Fruit fly (Drosophila melanogaster) whole organism, embryonic: ENCODE measurements around the gene Ada1-2.

Experiments
- Antp ChIP-seq: fragments of 200-800 bp; sonication (Bioruptor generic); optimal IDR thresholded peaks from 3 replicates; lab custom pipeline; 2016; ENCODE audit warnings: missing biosample characterization, missing genetic modification characterization
- Atf6 ChIP-seq: fragments of 200-800 bp; sonication (Bioruptor generic); IDR thresholded peaks from 2 replicates; pipeline ENCODE4 v1.3.6; 2022; ENCODE audit warnings: missing biosample characterization, missing genetic modification characterization
- B-H2 ChIP-seq: fragments of 200-800 bp; sonication (Bioruptor generic); optimal IDR thresholded peaks from 2 replicates; lab custom pipeline; 2018; ENCODE audit warnings: missing biosample characterization, mild to moderate bottlenecking, missing genetic modification characterization
- CG10267 ChIP-seq: fragments of 200-800 bp; sonication (Bioruptor generic); optimal IDR thresholded peaks from 2 replicates; lab custom pipeline; 2018; ENCODE audit warnings: missing biosample characterization, mild to moderate bottlenecking, missing genetic modification characterization, moderate library complexity
- CG10462 ChIP-seq: fragments of 200-800 bp; sonication (Bioruptor generic); optimal IDR thresholded peaks from 2 replicates; lab custom pipeline; 2016; ENCODE audit warnings: missing biosample characterization, missing genetic modification characterization
- CG11695 ChIP-seq: fragments of 200-800 bp; sonication (Bioruptor generic); IDR thresholded peaks from 3 replicates; pipeline ENCODE4 v1.3.6; 2022; ENCODE audit warnings: missing biosample characterization, missing genetic modification characterization
- CG12659 ChIP-seq: fragments of 200-800 bp; sonication (Bioruptor generic); optimal IDR thresholded peaks from 3 replicates; lab custom pipeline; 2017; ENCODE audit warnings: mild to moderate bottlenecking, missing biosample characterization, missing genetic modification reagents, missing genetic modification characterization
- CG13775 ChIP-seq: fragments of 200-800 bp; sonication (Bioruptor generic); optimal IDR thresholded peaks from 3 replicates; lab custom pipeline; 2017; ENCODE audit warnings: missing biosample characterization, mild to moderate bottlenecking, missing genetic modification characterization
- CG1792 ChIP-seq: fragments of 200-800 bp; sonication (Bioruptor generic); optimal IDR thresholded peaks from 2 replicates; lab custom pipeline; 2016; ENCODE audit warnings: missing biosample characterization, missing genetic modification characterization
- CG18599 ChIP-seq: fragments of 200-800 bp; sonication (Bioruptor generic); optimal IDR thresholded peaks from 3 replicates; lab custom pipeline; 2017; ENCODE audit warnings: missing biosample characterization, missing genetic modification characterization, mild to moderate bottlenecking, moderate library complexity, missing genetic modification reagents
- CG30020 ChIP-seq: fragments of 200-800 bp; optimal IDR thresholded peaks from 2 replicates; lab custom pipeline; 2019; ENCODE audit warnings: missing biosample characterization, mild to moderate bottlenecking, missing genetic modification characterization, moderate library complexity
- CG4360 ChIP-seq: fragments of 200-800 bp; sonication (Bioruptor generic); IDR thresholded peaks from 2 replicates; pipeline ENCODE4 v1.3.6; 2022; ENCODE audit warnings: missing biosample characterization, missing genetic modification characterization
- CG4707 ChIP-seq: fragments of 200-800 bp; sonication (Bioruptor generic); optimal IDR thresholded peaks from 2 replicates; lab custom pipeline; 2018; ENCODE audit warnings: missing biosample characterization, mild to moderate bottlenecking, missing genetic modification characterization, moderate library complexity
- CG4854 ChIP-seq: fragments of 200-800 bp; sonication (Bioruptor generic); optimal IDR thresholded peaks from 2 replicates; lab custom pipeline; 2016; ENCODE audit warnings: missing biosample characterization, missing genetic modification characterization, inconsistent platforms
- CG6791 ChIP-seq: fragments of 200-800 bp; sonication (Bioruptor generic); IDR thresholded peaks from 3 replicates; pipeline ENCODE4 v1.3.6; 2022; ENCODE audit warnings: missing biosample characterization, missing genetic modification characterization; ENCODE audit not compliant: partially characterized antibody
- CG7372 ChIP-seq: fragments of 200-800 bp; sonication (Bioruptor generic); IDR thresholded peaks from 2 replicates; pipeline ENCODE4 v1.3.6; 2022; ENCODE audit warnings: missing biosample characterization, missing genetic modification characterization
- CG7928 ChIP-seq: fragments of 200-800 bp; sonication (Bioruptor generic); optimal IDR thresholded peaks from 2 replicates; lab custom pipeline; 2017; ENCODE audit warnings: missing biosample characterization, mild to moderate bottlenecking, missing genetic modification characterization
- CG9876 ChIP-seq: fragments of 200-800 bp; sonication (Bioruptor generic); optimal IDR thresholded peaks from 2 replicates; lab custom pipeline; 2016; ENCODE audit warnings: missing biosample characterization, missing genetic modification characterization
- CkIIα-i1 ChIP-seq: fragments of 200-800 bp; sonication (Bioruptor generic); IDR thresholded peaks from 2 replicates; pipeline ENCODE4 v1.3.6; 2022; ENCODE audit warnings: missing biosample characterization, missing genetic modification characterization
- MESR4 ChIP-seq: fragments of 200-800 bp; sonication (Bioruptor generic); optimal IDR thresholded peaks from 2 replicates; lab custom pipeline; 2018; ENCODE audit warnings: missing biosample characterization, mild to moderate bottlenecking, missing genetic modification characterization, moderate library complexity
- NFAT ChIP-seq: fragments of 200-800 bp; sonication (Bioruptor generic); IDR thresholded peaks from 2 replicates; pipeline ENCODE4 v1.3.6; 2022; ENCODE audit warnings: missing biosample characterization, missing genetic modification characterization
- Nf-YC ChIP-seq: fragments of 200-800 bp; optimal IDR thresholded peaks from 3 replicates; lab custom pipeline; 2019; ENCODE audit warnings: missing biosample characterization, mild to moderate bottlenecking, missing genetic modification characterization, moderate library complexity
- Scr ChIP-seq: fragments of 200-800 bp; sonication (Bioruptor generic); IDR thresholded peaks from 2 replicates; pipeline ENCODE4 v1.3.6; 2022; ENCODE audit warnings: missing biosample characterization, missing genetic modification characterization; ENCODE audit not compliant: partially characterized antibody
- ap ChIP-seq: fragments of 200-800 bp; sonication (Bioruptor generic); IDR thresholded peaks from 2 replicates; pipeline ENCODE4 v1.3.6; 2022; ENCODE audit warnings: missing biosample characterization, missing genetic modification characterization
- ash1 ChIP-seq: fragments of 200-800 bp; sonication (Bioruptor generic); optimal IDR thresholded peaks from 2 replicates; lab custom pipeline; 2018; ENCODE audit warnings: missing biosample characterization, mild to moderate bottlenecking, missing genetic modification characterization
- bab2 ChIP-seq: fragments of 200-800 bp; sonication (Bioruptor generic); optimal IDR thresholded peaks from 2 replicates; lab custom pipeline; 2016; ENCODE audit warnings: missing biosample characterization, missing genetic modification characterization
- btn ChIP-seq: fragments of 200-800 bp; sonication (Bioruptor generic); optimal IDR thresholded peaks from 2 replicates; lab custom pipeline; 2016; ENCODE audit warnings: missing biosample characterization, missing genetic modification characterization
- cwo ChIP-seq: fragments of 200-800 bp; sonication (Bioruptor generic); optimal IDR thresholded peaks from 3 replicates; lab custom pipeline; 2017; ENCODE audit warnings: missing biosample characterization, missing genetic modification characterization, mild to moderate bottlenecking, moderate library complexity, missing genetic modification reagents
- dati ChIP-seq: fragments of 200-800 bp; sonication (Bioruptor generic); IDR thresholded peaks from 2 replicates; pipeline ENCODE4 v1.3.6; 2022; ENCODE audit warnings: missing biosample characterization, missing genetic modification characterization
- ewg ChIP-seq: fragments of 200-800 bp; sonication (Bioruptor generic); optimal IDR thresholded peaks from 3 replicates; lab custom pipeline; 2017; ENCODE audit warnings: mild to moderate bottlenecking, missing biosample characterization, missing genetic modification reagents, missing genetic modification characterization
- exex ChIP-seq: fragments of 200-800 bp; sonication (Bioruptor generic); optimal IDR thresholded peaks from 4 replicates; lab custom pipeline; 2018; ENCODE audit warnings: missing biosample characterization, mild to moderate bottlenecking, missing genetic modification characterization, moderate library complexity
- gro ChIP-seq: fragments of 200-800 bp; sonication (Bioruptor generic); optimal IDR thresholded peaks from 2 replicates; lab custom pipeline; 2016; ENCODE audit warnings: missing biosample characterization, missing genetic modification characterization
- gt ChIP-seq: fragments of 200-800 bp; sonication (Bioruptor generic); IDR thresholded peaks from 2 replicates; pipeline ENCODE4 v1.3.6; 2022; ENCODE audit warnings: missing biosample characterization, missing genetic modification characterization
- ind ChIP-seq: fragments of 200-800 bp; sonication (Bioruptor generic); optimal IDR thresholded peaks from 3 replicates; lab custom pipeline; 2016; ENCODE audit warnings: missing biosample characterization, missing genetic modification characterization
- jing ChIP-seq: fragments of 200-800 bp; sonication (Bioruptor generic); optimal IDR thresholded peaks from 2 replicates; lab custom pipeline; 2018; ENCODE audit warnings: missing biosample characterization, mild to moderate bottlenecking, missing genetic modification characterization
- lov ChIP-seq, 2 experiments: fragments of 200-800 bp in 1 of 2; fragments of >200 bp in 1 of 2; sonication (Bioruptor generic) in 1 of 2; IDR thresholded peaks in 1 of 2; optimal IDR thresholded peaks in 1 of 2; 2 replicates in 1 of 2; 3 replicates in 1 of 2; pipeline versions ENCODE4 v1.3.6 to Lab custom; 2017 to 2022; ENCODE audit warnings: missing biosample characterization in 1 of 2, missing genetic modification characterization in 1 of 2
- luna ChIP-seq: fragments of 200-800 bp; sonication (Bioruptor generic); optimal IDR thresholded peaks from 2 replicates; lab custom pipeline; 2016; ENCODE audit warnings: missing biosample characterization, missing genetic modification characterization
- oc ChIP-seq: fragments of 200-800 bp; sonication (Bioruptor generic); optimal IDR thresholded peaks from 2 replicates; lab custom pipeline; 2018; ENCODE audit warnings: missing biosample characterization, mild to moderate bottlenecking, missing genetic modification characterization, moderate library complexity
- odd ChIP-seq: fragments of 200-800 bp; sonication (Bioruptor generic); optimal IDR thresholded peaks from 2 replicates; lab custom pipeline; 2017; ENCODE audit warnings: missing biosample characterization, mild to moderate bottlenecking, missing genetic modification characterization
- phol ChIP-seq: fragments of 200-800 bp; sonication (Bioruptor generic); optimal IDR thresholded peaks from 3 replicates; lab custom pipeline; 2018; ENCODE audit warnings: missing biosample characterization, mild to moderate bottlenecking, missing genetic modification characterization, moderate library complexity
- run ChIP-seq: fragments of 200-800 bp; sonication (Bioruptor generic); optimal IDR thresholded peaks from 3 replicates; lab custom pipeline; 2018; ENCODE audit warnings: missing biosample characterization, mild to moderate bottlenecking, missing genetic modification characterization
- sd ChIP-seq: fragments of 200-800 bp; sonication (Bioruptor generic); optimal IDR thresholded peaks from 3 replicates; lab custom pipeline; 2018; ENCODE audit warnings: missing biosample characterization, mild to moderate bottlenecking, missing genetic modification characterization, moderate library complexity
- slbo ChIP-seq: fragments of 200-800 bp; sonication (Bioruptor generic); IDR thresholded peaks from 2 replicates; pipeline ENCODE4 v1.3.6; 2022; ENCODE audit warnings: missing biosample characterization, missing genetic modification characterization
- sob ChIP-seq: fragments of 200-800 bp; sonication (Bioruptor generic); IDR thresholded peaks from 2 replicates; pipeline ENCODE4 v1.3.6; 2022; ENCODE audit warnings: missing biosample characterization, missing genetic modification characterization
- ssp ChIP-seq: fragments of 200-800 bp; sonication (Bioruptor generic); IDR thresholded peaks from 2 replicates; pipeline ENCODE4 v1.3.6; 2022; ENCODE audit warnings: missing biosample characterization, missing genetic modification characterization
- tll ChIP-seq, 2 experiments: fragments of 200-800 bp in 1 of 2; fragments of >200 bp in 1 of 2; sonication (Bioruptor generic) in 1 of 2; optimal IDR thresholded peaks; 2 replicates each; lab custom pipeline; 2017 to 2019; ENCODE audit warnings: missing biosample characterization in 2 of 2, missing genetic modification characterization in 2 of 2, mild to moderate bottlenecking in 1 of 2, moderate library complexity in 1 of 2
- vnd ChIP-seq: fragments of 200-800 bp; sonication (Bioruptor generic); IDR thresholded peaks from 3 replicates; pipeline ENCODE4 v1.3.6; 2022; ENCODE audit warnings: missing biosample characterization, missing genetic modification characterization; ENCODE audit not compliant: partially characterized antibody
- z ChIP-seq: fragments of 200-800 bp; sonication (Bioruptor generic); IDR thresholded peaks from 3 replicates; pipeline ENCODE4 v1.3.6; 2022; ENCODE audit warnings: missing biosample characterization, missing genetic modification characterization

The Ada1-2 gene

DNA sequence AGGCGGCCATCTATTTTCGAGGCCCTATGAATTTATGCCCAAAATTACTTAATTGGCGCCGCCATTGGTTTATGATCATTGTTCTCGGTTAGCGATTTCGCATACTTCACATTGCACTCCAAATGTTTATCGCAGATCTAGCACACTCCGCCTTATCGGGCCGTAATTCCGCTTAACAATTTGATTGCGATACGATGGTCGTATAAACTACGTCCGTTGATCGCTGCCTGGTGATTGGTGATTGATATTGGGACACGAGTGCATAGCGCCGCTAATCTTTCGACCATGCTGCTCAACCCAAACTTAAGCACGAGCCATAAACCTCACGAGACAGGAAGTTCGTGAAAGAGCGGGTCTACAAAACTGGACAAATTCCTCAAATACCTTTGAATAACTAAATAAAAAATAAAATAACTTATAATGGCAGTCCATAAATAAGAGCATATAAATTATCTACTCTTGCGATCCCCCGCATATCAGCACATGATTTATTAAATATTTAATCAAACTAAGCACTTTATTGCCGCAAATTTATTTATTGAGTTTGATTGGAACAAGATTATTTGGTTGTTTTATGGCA is 37.9 kb downstream of the Ada1-2 start (continued):
- TF ChIP-seq CG11695 (GFP tag; lab: Robert Waterston, UW) (no peak), phol (no peak), exex (tag; lab: Kevin White, UChicago) (peak; percentile 96), tll (GFP tag; optimal IDR thresholded peaks at IDR 0.05; lab: Kevin White, UChicago) (no peak), CG10462 (GFP tag; lab: Kevin White, UChicago) (no peak), sd (tag; lab: Kevin White, UChicago) (peak; percentile 87), CG4707 (GFP tag; lab: Kevin White, UChicago) (no peak), bab2 (GFP tag; lab: Kevin White, UChicago) (no peak), CG1792 (GFP tag; lab: Kevin White, UChicago) (no peak), sob (no peak), ind (GFP tag; lab: Kevin White, UChicago) (no peak), ssp (GFP tag; lab: Robert Waterston, UW) (no peak), ap (GFP tag; lab: Robert Waterston, UW) (no peak), cwo (GFP tag; lab: Kevin White, UChicago) (peak; percentile 74), NFAT (GFP tag; lab: Robert Waterston, UW) (0 out of 2 replicates have a peak, but pooled peaks have one; percentile 7), jing (GFP tag; lab: Kevin White, UChicago) (no peak), gro (GFP tag; lab: Kevin White, UChicago) (peak; percentile 9), ewg (GFP tag; lab: Kevin White, UChicago) (no peak), CG18599 (GFP tag; lab: Kevin White, UChicago) (peak; percentile 4), CG12659 (GFP tag; lab: Kevin White, UChicago) (no peak), Scr (no peak), CG4854 (no peak), vnd (GFP tag; lab: Robert Waterston, UW) (peak; percentile 44; the same call in 1 of the 3 replicates), Atf6 (GFP tag; lab: Robert Waterston, UW) (no peak), CG13775 (GFP tag; lab: Kevin White, UChicago) (no peak), ash1 (GFP tag; lab: Kevin White, UChicago) (no peak), B-H2 (peak; percentile 10), Nf-YC (tag; lab: Kevin White, UChicago) (peak; percentile 53)

- TF ChIP-seq CG6791 (GFP tag; lab: Robert Waterston, UW) (no peak), slbo (GFP tag; lab: Robert Waterston, UW) (no peak), MESR4 (no peak), CG4360 (GFP tag; lab: Robert Waterston, UW) (no peak), luna (no peak), CG30020 (no peak), dati (no peak), CG7928 (GFP tag; lab: Kevin White, UChicago) (no peak), CkIIα-i1 (GFP tag; lab: Robert Waterston, UW) (no peak), btn (GFP tag; lab: Kevin White, UChicago) (no peak), z (GFP tag; lab: Robert Waterston, UW) (no peak), CG7372 (no peak), oc (tag; lab: Kevin White, UChicago) (no peak), CG10267 (tag; lab: Kevin White, UChicago) (no peak), Antp (GFP tag; lab: Kevin White, UChicago) (no peak), CG9876 (GFP tag; lab: Kevin White, UChicago) (no peak), run (no peak), odd (GFP tag; lab: Kevin White, UChicago) (no peak), gt (GFP tag; lab: Robert Waterston, UW) (no peak), lov (optimal IDR thresholded peaks at IDR 0.05; lab: Kevin White, UChicago) (no peak), lov (GFP tag; IDR thresholded peaks at IDR 0.05; lab: Robert Waterston, UW) (no peak)
Observed at dm6 chr2L:12033890-12034289, 41.2 kb downstream of the Ada1-2 start, which contains the start of gene CG18788. CG18788 (plus strand) TSS chr2L:12034190.
